Fruit fly (Drosophila melanogaster): ENCODE measurements around the gene CG6833.

CG6833 gene

DNA sequence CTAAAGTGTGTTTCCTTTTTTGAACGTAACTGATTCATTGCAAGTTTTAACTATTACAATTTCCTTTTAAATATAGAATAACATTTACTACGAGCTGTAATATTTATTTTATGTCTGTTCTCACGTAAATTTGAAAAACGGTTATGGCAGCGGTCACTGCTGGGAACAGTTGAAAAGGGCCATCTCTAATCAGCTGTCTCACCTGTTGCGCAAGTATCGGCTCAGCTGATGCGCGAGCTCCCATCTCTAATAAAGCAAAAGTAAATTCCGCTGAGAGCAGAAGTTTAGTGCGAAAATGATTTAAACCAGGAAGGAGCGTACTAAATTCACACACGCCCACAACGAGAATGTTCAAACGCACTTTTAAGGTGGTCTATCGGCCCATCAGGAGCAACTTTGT is 20.6 kb downstream of the CG6833 start, which contains the start of gene Pex1 (continued):
- TF ChIP-seq HLH4C (GFP tag; IDR thresholded peaks at IDR 0.05; ENCODE audit: partially characterized antibody) (peak; percentile 74; the same call in 2 of the 3 replicates), MESR4 (GFP tag; optimal IDR thresholded peaks at IDR 0.05) (peak; percentile 43), CoRest (tag; optimal IDR thresholded peaks at IDR 0.05) (no peak), CG4617 (GFP tag; optimal IDR thresholded peaks at IDR 0.05; ENCODE audit: borderline replicate concordance) (peak; percentile 31), nerfin-2 (GFP tag; IDR thresholded peaks at IDR 0.05; ENCODE audit: partially characterized antibody) (peak; percentile 53; the same call in 1 of the 2 replicates), CG7987 (GFP tag; optimal IDR thresholded peaks at IDR 0.05) (peak; percentile 6), ind (GFP tag; optimal IDR thresholded peaks at IDR 0.05) (no peak), Dbx (GFP tag; IDR thresholded peaks at IDR 0.05) (peak; percentile 58; the same call in 2 of the 3 replicates), CG4730 (GFP tag; IDR thresholded peaks at IDR 0.05) (no peak), Ada2b (GFP tag; IDR thresholded peaks at IDR 0.05) (peak; percentile 47), CG2116 (GFP tag; optimal IDR thresholded peaks at IDR 0.05) (peak; percentile 34), CG2129 (GFP tag; IDR thresholded peaks at IDR 0.05; ENCODE audit: partially characterized antibody) (peak; percentile 50)

DNA sequence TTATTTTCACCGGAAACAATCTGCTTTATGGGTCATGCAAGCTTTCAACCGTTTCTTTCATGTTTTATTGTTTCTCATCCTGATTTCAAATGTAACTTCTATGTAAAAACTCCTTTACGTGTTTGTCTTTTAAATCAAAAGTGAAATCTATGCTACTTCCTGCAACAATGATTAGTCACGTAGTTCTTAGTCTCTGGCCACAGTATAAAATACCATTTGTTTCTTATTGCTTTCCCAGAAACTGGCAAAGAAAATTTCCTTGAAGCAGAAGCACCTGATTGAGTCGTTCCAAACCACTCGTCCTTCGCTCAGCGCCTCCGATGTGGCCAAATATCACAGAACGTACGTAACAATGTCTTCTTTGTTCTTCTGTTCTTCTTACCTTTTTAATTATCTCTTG is 24.5 kb downstream of the CG6833 start, which contains the start of gene btl:
btl (plus strand) TSS at position 301 of the 400 bp plus-strand sequence.
- TF ChIP-seq cas (GFP tag; IDR thresholded peaks at IDR 0.05) (no peak), CG17568 (GFP tag; optimal IDR thresholded peaks at IDR 0.05) (no peak), hb (GFP tag; IDR thresholded peaks at IDR 0.05; ENCODE audit: partially characterized antibody) (no peak)

- TF ChIP-seq Elba2 (GFP tag; optimal IDR thresholded peaks at IDR 0.05) (peak; percentile 10), CG3726 (GFP tag; IDR thresholded peaks at IDR 0.05) (0 out of 3 replicates have a peak, but pooled peaks have one; percentile 15), Ada2b (GFP tag; IDR thresholded peaks at IDR 0.05) (no peak), pho (GFP tag; optimal IDR thresholded peaks at IDR 0.05) (no peak), chif (GFP tag; optimal IDR thresholded peaks at IDR 0.05) (no peak), insv (GFP tag; optimal IDR thresholded peaks at IDR 0.05) (peak in 1 of 2 experiments; percentile 47), D (optimal IDR thresholded peaks at IDR 0.05) (peak; percentile 29), D (GFP tag; optimal IDR thresholded peaks at IDR 0.05) (no peak), prd (optimal IDR thresholded peaks at IDR 0.05) (no peak), prd (GFP tag; IDR thresholded peaks at IDR 0.05) (peak; percentile 7; the same call in 1 of the 3 replicates), zen (tag; optimal IDR thresholded peaks at IDR 0.05) (peak; percentile 13), CG15479 (GFP tag; optimal IDR thresholded peaks at IDR 0.05) (peak; percentile 90), kni (GFP tag; optimal IDR thresholded peaks at IDR 0.05) (peak; percentile 74), tll (GFP tag; optimal IDR thresholded peaks at IDR 0.05) (peak in 1 of 2 experiments; percentile 75), bowl (GFP tag; IDR thresholded peaks at IDR 0.05) (no peak), vvl (GFP tag; IDR thresholded peaks at IDR 0.05) (peak; percentile 56), cad (GFP tag; optimal IDR thresholded peaks at IDR 0.05) (peak; percentile 82)
Observed at dm6 chr3L:14076559-14076958, 25.6 kb downstream of the CG6833 start.

DNA sequence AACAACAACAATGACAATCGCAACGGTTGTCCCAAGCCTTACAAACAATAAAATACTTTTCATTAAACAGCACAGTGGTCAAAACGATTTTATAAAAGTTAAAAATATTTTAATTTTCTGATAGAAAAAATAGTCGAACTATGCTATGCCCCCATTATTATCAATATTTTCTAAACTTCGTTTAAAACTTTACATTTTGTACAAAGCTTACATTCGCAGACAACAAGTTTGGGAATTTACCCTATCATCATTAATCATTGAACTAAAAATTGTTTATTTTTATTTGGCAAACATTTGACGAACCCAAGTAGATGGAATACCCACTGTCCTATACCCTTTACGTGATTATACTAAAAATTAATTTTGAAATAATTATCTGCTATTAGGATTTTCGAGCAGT is 27.2 kb downstream of the CG6833 start:
- TF ChIP-seq yki (optimal IDR thresholded peaks at IDR 0.05) (no peak), sens (GFP tag) (peak; percentile 55)

dm6 chr3L:14079224-14079623 is 28.2 kb downstream of the CG6833 start:
- TF ChIP-seq CG11696 (GFP tag; IDR thresholded peaks at IDR 0.05) (peak; percentile 28; the same call in 1 of the 2 replicates), CG17328 (GFP tag; IDR thresholded peaks at IDR 0.05) (no peak)

Measured in whole organism, embryonic.